Worm (Caenorhabditis elegans) whole organism, late embryonic: Measurements from ENCODE around the gene twk-7.

Experiments
- ceh-14 ChIP-seq: sonication (generic microtip); optimal IDR thresholded peaks from 2 replicates; lab custom pipeline; 2016; ENCODE audit warnings: missing genotype, missing genetic modification characterization, missing compliant biosample characterization
- dmd-4 ChIP-seq: sonication (generic microtip); optimal IDR thresholded peaks from 2 replicates; lab custom pipeline; 2016; ENCODE audit warnings: borderline replicate concordance, missing genetic modification characterization, missing compliant biosample characterization
- dve-1 ChIP-seq: sonication (generic microtip); optimal IDR thresholded peaks from 2 replicates; lab custom pipeline; 2017; ENCODE audit warnings: antibody characterized with exemption, mild to moderate bottlenecking, missing genetic modification characterization, missing compliant biosample characterization
- eyg-1 ChIP-seq: sonication (generic microtip); optimal IDR thresholded peaks from 2 replicates; lab custom pipeline; 2016; ENCODE audit warnings: missing genotype, missing genetic modification characterization, missing compliant biosample characterization
- nhr-11 ChIP-seq: fragments of 150-350 bp; optimal IDR thresholded peaks from 2 replicates; lab custom pipeline; 2014; ENCODE audit warnings: missing biosample characterization, missing genetic modification characterization
- nhr-232 ChIP-seq: sonication (generic microtip); optimal IDR thresholded peaks from 2 replicates; lab custom pipeline; 2016; ENCODE audit warnings: missing genetic modification characterization, missing compliant biosample characterization
- sox-4 ChIP-seq: sonication (generic microtip); optimal IDR thresholded peaks from 2 replicates; lab custom pipeline; 2017; ENCODE audit warnings: mild to moderate bottlenecking, missing genetic modification characterization, inconsistent platforms, missing compliant biosample characterization

- TF ChIP-seq ceh-14 (tag; lab: Kevin White, UChicago) (no peak), nhr-11 (tag; lab: Kevin White, UChicago) (no peak), dmd-4 (tag; lab: Kevin White, UChicago) (no peak), dve-1 (no peak), eyg-1 (tag; lab: Kevin White, UChicago) (no peak), sox-4 (no peak), nhr-232 (tag; lab: Kevin White, UChicago) (no peak)
Observed at ce11 chrIII:8643639-8644038, at the start of gene twk-7.
